Fruit fly (Drosophila melanogaster) whole organism, embryonic: ENCODE data around the gene NimC3.

ENCODE experiments used
- CG10321 ChIP-seq: fragments of 200-800 bp; sonication (Bioruptor generic); IDR thresholded peaks from 2 replicates; pipeline ENCODE4 v1.3.6; 2022; ENCODE audit warnings: missing biosample characterization, missing genetic modification characterization
- CG11093 ChIP-seq: fragments of 200-800 bp; sonication (Bioruptor generic); IDR thresholded peaks from 3 replicates; pipeline ENCODE4 v1.3.6; 2022; ENCODE audit warnings: missing biosample characterization, missing genetic modification characterization
- CG11696 ChIP-seq: fragments of 200-800 bp; sonication (Bioruptor generic); IDR thresholded peaks from 2 replicates; pipeline ENCODE4 v1.3.6; 2022; ENCODE audit warnings: missing biosample characterization, missing genetic modification characterization
- CG13424 ChIP-seq: fragments of 200-800 bp; sonication (Bioruptor generic); optimal IDR thresholded peaks from 2 replicates; lab custom pipeline; 2019; ENCODE audit warnings: missing biosample characterization, mild to moderate bottlenecking, missing genetic modification characterization, moderate library complexity
- CG16779 ChIP-seq: fragments of 200-800 bp; sonication (Bioruptor generic); IDR thresholded peaks from 2 replicates; pipeline ENCODE4 v1.3.6; 2022; ENCODE audit warnings: missing biosample characterization, missing genetic modification characterization
- CG17612 ChIP-seq: fragments of 200-800 bp; sonication (Bioruptor generic); IDR thresholded peaks from 2 replicates; pipeline ENCODE4 v1.3.6; 2022; ENCODE audit warnings: missing biosample characterization, missing genetic modification characterization
- CG2875 ChIP-seq: fragments of 200-800 bp; sonication (Bioruptor generic); optimal IDR thresholded peaks from 2 replicates; lab custom pipeline; 2017; ENCODE audit warnings: missing biosample characterization, mild to moderate bottlenecking, missing genetic modification characterization, missing genetic modification reagents
- CG3065 ChIP-seq: fragments of 200-800 bp; sonication (Bioruptor generic); optimal IDR thresholded peaks from 2 replicates; lab custom pipeline; 2016; ENCODE audit warnings: missing biosample characterization, missing genetic modification characterization
- CG3163 ChIP-seq: fragments of 200-800 bp; sonication (Bioruptor generic); optimal IDR thresholded peaks from 3 replicates; lab custom pipeline; 2016; ENCODE audit warnings: missing biosample characterization, missing genetic modification characterization
- CG4617 ChIP-seq: fragments of 200-800 bp; sonication (Bioruptor generic); optimal IDR thresholded peaks from 3 replicates; lab custom pipeline; 2016; ENCODE audit warnings: missing biosample characterization, missing genetic modification characterization, borderline replicate concordance
- CG5180 ChIP-seq: fragments of 200-800 bp; sonication (Bioruptor generic); optimal IDR thresholded peaks from 3 replicates; lab custom pipeline; 2017; ENCODE audit warnings: missing biosample characterization, missing genetic modification characterization, mild to moderate bottlenecking, moderate library complexity, missing genetic modification reagents
- CG6175 ChIP-seq: fragments of 200-800 bp; sonication (Bioruptor generic); IDR thresholded peaks from 3 replicates; pipeline ENCODE4 v1.3.6; 2022; ENCODE audit warnings: missing biosample characterization, missing genetic modification characterization
- CG6654 ChIP-seq: fragments of 200-800 bp; sonication (Bioruptor generic); optimal IDR thresholded peaks from 2 replicates; lab custom pipeline; 2017; ENCODE audit warnings: missing biosample characterization, mild to moderate bottlenecking, missing genetic modification characterization
- Dbx ChIP-seq: fragments of 200-800 bp; sonication (Bioruptor generic); IDR thresholded peaks from 3 replicates; pipeline ENCODE4 v1.3.6; 2022; ENCODE audit warnings: missing biosample characterization, missing genetic modification characterization
- Deaf1 ChIP-seq: fragments of 200-800 bp; optimal IDR thresholded peaks from 3 replicates; lab custom pipeline; 2019; ENCODE audit warnings: missing biosample characterization, mild to moderate bottlenecking, missing genetic modification characterization, moderate library complexity
- E2f1 ChIP-seq: fragments of 200-800 bp; sonication (Bioruptor generic); IDR thresholded peaks from 2 replicates; pipeline ENCODE4 v1.3.6; 2022; ENCODE audit warnings: missing biosample characterization, missing genetic modification characterization
- Eip74EF ChIP-seq, 2 experiments: fragments of 200-800 bp in 1 of 2; fragments of >200 bp in 1 of 2; sonication (Bioruptor generic) in 1 of 2; optimal IDR thresholded peaks; 2 replicates each; lab custom pipeline; 2017 to 2019; ENCODE audit warnings: missing biosample characterization in 2 of 2, missing genetic modification characterization in 2 of 2, mild to moderate bottlenecking in 1 of 2, moderate library complexity in 1 of 2
- Elba2 ChIP-seq: fragments of 200-800 bp; sonication (Bioruptor generic); optimal IDR thresholded peaks from 3 replicates; lab custom pipeline; 2016; ENCODE audit warnings: missing biosample characterization, missing genetic modification characterization
- Ets65A ChIP-seq: fragments of 200-800 bp; sonication (Bioruptor generic); peaks from one replicate; lab custom pipeline; 2016; ENCODE audit warnings: missing biosample characterization, missing genetic modification characterization
- HLH3B ChIP-seq: fragments of 200-800 bp; sonication (Bioruptor generic); IDR thresholded peaks from 2 replicates; pipeline ENCODE4 v1.3.6; 2022; ENCODE audit warnings: missing biosample characterization, missing genetic modification characterization
- HLH4C ChIP-seq: fragments of 200-800 bp; sonication (Bioruptor generic); IDR thresholded peaks from 3 replicates; pipeline ENCODE4 v1.3.6; 2022; ENCODE audit warnings: missing biosample characterization, missing genetic modification characterization; ENCODE audit not compliant: partially characterized antibody
- MTF-1 ChIP-seq: fragments of 200-800 bp; sonication (Bioruptor generic); optimal IDR thresholded peaks from 2 replicates; lab custom pipeline; 2018; ENCODE audit warnings: missing biosample characterization, mild to moderate bottlenecking, missing genetic modification characterization, borderline replicate concordance
- Med ChIP-seq: fragments of 200-800 bp; sonication (Bioruptor generic); peaks from one replicate; lab custom pipeline; 2016; ENCODE audit warnings: missing biosample characterization, missing genetic modification characterization, mild to moderate bottlenecking, inconsistent platforms, moderate library complexity
- Opbp ChIP-seq: fragments of 200-800 bp; sonication (Bioruptor generic); IDR thresholded peaks from 3 replicates; pipeline ENCODE4 v1.3.6; 2022; ENCODE audit warnings: missing biosample characterization, missing genetic modification characterization; ENCODE audit not compliant: partially characterized antibody
- Ptx1 ChIP-seq: fragments of 200-800 bp; sonication (Bioruptor generic); IDR thresholded peaks from 2 replicates; pipeline ENCODE4 v1.3.6; 2022; ENCODE audit warnings: missing biosample characterization, missing genetic modification characterization
- Scr ChIP-seq: fragments of 200-800 bp; sonication (Bioruptor generic); IDR thresholded peaks from 2 replicates; pipeline ENCODE4 v1.3.6; 2022; ENCODE audit warnings: missing biosample characterization, missing genetic modification characterization; ENCODE audit not compliant: partially characterized antibody
- Spps ChIP-seq: fragments of 200-800 bp; sonication (Bioruptor generic); optimal IDR thresholded peaks from 2 replicates; lab custom pipeline; 2018; ENCODE audit warnings: missing biosample characterization, mild to moderate bottlenecking, missing genetic modification characterization
- Trl ChIP-seq, 3 experiments: fragments of >200 bp in 2 of 3; fragments of 200-800 bp in 1 of 3; sonication (Bioruptor generic) in 1 of 3; optimal IDR thresholded peaks; 2 replicates in 1 of 3; 3 replicates in 2 of 3; lab custom pipeline; 2016 to 2017; ENCODE audit warnings: missing biosample characterization in 1 of 3, missing genetic modification characterization in 1 of 3
- aop ChIP-seq: fragments of 200-800 bp; sonication (Bioruptor generic); IDR thresholded peaks from 2 replicates; pipeline ENCODE4 v1.3.6; 2022; ENCODE audit warnings: missing biosample characterization, missing genetic modification characterization
- ash1 ChIP-seq: fragments of 200-800 bp; sonication (Bioruptor generic); optimal IDR thresholded peaks from 2 replicates; lab custom pipeline; 2018; ENCODE audit warnings: missing biosample characterization, mild to moderate bottlenecking, missing genetic modification characterization
- cg ChIP-seq: fragments of 200-800 bp; sonication (Bioruptor generic); optimal IDR thresholded peaks from 3 replicates; lab custom pipeline; 2019; ENCODE audit warnings: missing biosample characterization, mild to moderate bottlenecking, missing genetic modification characterization, moderate library complexity
- chinmo ChIP-seq: fragments of 200-800 bp; sonication (Bioruptor generic); IDR thresholded peaks from 4 replicates; pipeline ENCODE4 v1.3.6; 2022; ENCODE audit warnings: missing biosample characterization, missing genetic modification characterization; ENCODE audit not compliant: partially characterized antibody
- da ChIP-seq: fragments of 200-800 bp; sonication (Bioruptor generic); optimal IDR thresholded peaks from 2 replicates; lab custom pipeline; 2016; ENCODE audit warnings: missing biosample characterization, missing genetic modification characterization
- dan ChIP-seq: fragments of 200-800 bp; sonication (Bioruptor generic); IDR thresholded peaks from 2 replicates; pipeline ENCODE4 v1.3.6; 2022; ENCODE audit warnings: missing biosample characterization, missing genetic modification characterization
- gce ChIP-seq: fragments of 200-800 bp; sonication (Bioruptor generic); IDR thresholded peaks from 3 replicates; pipeline ENCODE4 v1.3.6; 2022; ENCODE audit warnings: missing biosample characterization, missing genetic modification characterization
- her ChIP-seq: fragments of 200-800 bp; sonication (Bioruptor generic); optimal IDR thresholded peaks from 2 replicates; lab custom pipeline; 2016; ENCODE audit warnings: missing biosample characterization, missing genetic modification characterization
- hth ChIP-seq: fragments of >200 bp; optimal IDR thresholded peaks from 2 replicates; lab custom pipeline; 2017; ENCODE audit warnings: inconsistent platforms
- kay ChIP-seq: fragments of 200-800 bp; sonication (Bioruptor generic); optimal IDR thresholded peaks from 2 replicates; lab custom pipeline; 2016; ENCODE audit warnings: missing biosample characterization, missing genetic modification characterization
- ssp ChIP-seq: fragments of 200-800 bp; sonication (Bioruptor generic); IDR thresholded peaks from 2 replicates; pipeline ENCODE4 v1.3.6; 2022; ENCODE audit warnings: missing biosample characterization, missing genetic modification characterization
- tio ChIP-seq: fragments of 200-800 bp; sonication (Bioruptor generic); optimal IDR thresholded peaks from 2 replicates; lab custom pipeline; 2017; ENCODE audit warnings: missing biosample characterization, missing genetic modification characterization, inconsistent platforms
- tx ChIP-seq: fragments of 200-800 bp; sonication (Bioruptor generic); optimal IDR thresholded peaks from 2 replicates; lab custom pipeline; 2016; ENCODE audit warnings: missing biosample characterization, missing genetic modification characterization
- unpg ChIP-seq: fragments of 200-800 bp; sonication (Bioruptor generic); optimal IDR thresholded peaks from 3 replicates; lab custom pipeline; 2018; ENCODE audit warnings: missing biosample characterization, mild to moderate bottlenecking, missing genetic modification characterization, moderate library complexity
- zen2 ChIP-seq: fragments of 200-800 bp; sonication (Bioruptor generic); IDR thresholded peaks from 3 replicates; pipeline ENCODE4 v1.3.6; 2022; ENCODE audit warnings: missing biosample characterization, missing genetic modification characterization; ENCODE audit not compliant: partially characterized antibody

NimC3 gene

dm6 chr2L:14039936-14040483 is 20.0 kb upstream of the NimC3 start, which contains the start of gene nAChRalpha5 (continued):
- TF ChIP-seq Elba2 (GFP tag; lab: Kevin White, UChicago) (no peak), Deaf1 (tag; lab: Kevin White, UChicago) (peak; percentile 94), cg (GFP tag; lab: Kevin White, UChicago) (peak; percentile 41), MTF-1 (GFP tag; lab: Kevin White, UChicago) (no peak), Ptx1 (GFP tag; lab: Robert Waterston, UW) (no peak), HLH3B (GFP tag; lab: Robert Waterston, UW) (no peak), E2f1 (GFP tag; lab: Robert Waterston, UW) (no peak), CG2875 (GFP tag; lab: Kevin White, UChicago) (no peak), CG11696 (GFP tag; lab: Robert Waterston, UW) (no peak), CG6175 (GFP tag; lab: Robert Waterston, UW) (no peak), aop (GFP tag; lab: Robert Waterston, UW) (no peak), dan (no peak), Scr (no peak), CG4617 (GFP tag; lab: Kevin White, UChicago) (no peak), Med (GFP tag; lab: Kevin White, UChicago) (peak; percentile 80)

dm6 chr2L:14038718-14039117 is 18.7 kb upstream of the NimC3 start:
- TF ChIP-seq ssp (no peak), CG3065 (no peak), CG11093 (GFP tag; lab: Robert Waterston, UW) (no peak), Ets65A (GFP tag; lab: Kevin White, UChicago) (peak; percentile 83), CG16779 (GFP tag; lab: Robert Waterston, UW) (0 out of 2 replicates have a peak, but pooled peaks have one; percentile 58), Deaf1 (tag; lab: Kevin White, UChicago) (peak; percentile 93), hth (no peak), Dbx (GFP tag; lab: Robert Waterston, UW) (0 out of 3 replicates have a peak, but pooled peaks have one; percentile 11), ash1 (GFP tag; lab: Kevin White, UChicago) (no peak), her (GFP tag; lab: Kevin White, UChicago) (no peak), CG10321 (GFP tag; lab: Robert Waterston, UW) (no peak), CG3163 (peak; percentile 81), da (no peak), Trl (optimal IDR thresholded peaks at IDR 0.05; lab: Kevin White, UChicago) (peak; percentile 30 to 61), Trl (GFP tag; optimal IDR thresholded peaks at IDR 0.05; lab: Kevin White, UChicago) (no peak), CG6654 (GFP tag; lab: Kevin White, UChicago) (peak; percentile 62), chinmo (0 out of 4 replicates have a peak, but pooled peaks have one; percentile 66), gce (GFP tag; lab: Robert Waterston, UW) (no peak), CG5180 (GFP tag; lab: Kevin White, UChicago) (no peak), zen2 (GFP tag; lab: Robert Waterston, UW) (0 out of 3 replicates have a peak, but pooled peaks have one; percentile 30)

- TF ChIP-seq unpg (GFP tag; lab: Kevin White, UChicago), result no peak
- no peak for TF ChIP-seq CG17612 (GFP tag; lab: Robert Waterston, UW)
- no peak for TF ChIP-seq Eip74EF (GFP tag; optimal IDR thresholded peaks at IDR 0.05; lab: Kevin White, UChicago)
- no peak for TF ChIP-seq Opbp (GFP tag; lab: Robert Waterston, UW)
- TF ChIP-seq tio, result no peak
- no peak for TF ChIP-seq CG13424 (tag; lab: Kevin White, UChicago)
- no peak for TF ChIP-seq tx
- TF ChIP-seq HLH4C, result no peak
- TF ChIP-seq Spps (tag; lab: Kevin White, UChicago), result no peak
- TF ChIP-seq kay, result no peak
- TF ChIP-seq MTF-1 (GFP tag; lab: Kevin White, UChicago), result no peak
- no peak for TF ChIP-seq CG5180 (GFP tag; lab: Kevin White, UChicago)
These were observed 11.4 kb upstream of the NimC3 start, which contains the start of gene CG18095 for dm6 chr2L:14031439-14031838. Gene CG18095, minus strand, starts transcription at chr2L:14031539.
